Worm (Caenorhabditis elegans) whole organism, midembryonic: ENCODE results near the gene Y19D2B.2.
"Not testable (repeated sequence)": the region's sequence is repeated elsewhere in the genome, so short reads cannot be mapped to it uniquely, and the experiment has no call there.

Experiments used
- T22C8.4 ChIP-seq: fragments of 200-800 bp; sonication (Bioruptor generic); IDR thresholded peaks from 2 replicates; pipeline ENCODE4 v1.3.6; 2022; ENCODE audit warnings: missing genetic modification characterization, missing compliant biosample characterization
- cog-1 ChIP-seq: sonication (generic microtip); optimal IDR thresholded peaks from 2 replicates; lab custom pipeline; 2016; ENCODE audit warnings: missing genetic modification characterization, missing compliant biosample characterization
- flt-1 ChIP-seq: fragments of 200-800 bp; sonication (Bioruptor generic); IDR thresholded peaks from 2 replicates; pipeline ENCODE4 v1.3.6; 2022; ENCODE audit warnings: missing genetic modification characterization, missing compliant biosample characterization
- klf-2 ChIP-seq: fragments of 200-800 bp; sonication (Bioruptor generic); conservative IDR thresholded peaks from 2 replicates; pipeline ENCODE4 v1.3.6; 2022; ENCODE audit warnings: missing genetic modification reagents, missing genetic modification characterization, missing compliant biosample characterization
- med-1 ChIP-seq: sonication (generic microtip); optimal IDR thresholded peaks from 2 replicates; lab custom pipeline; 2017; ENCODE audit warnings: missing genetic modification characterization, mild to moderate bottlenecking, missing compliant biosample characterization, antibody characterized with exemption, missing genetic modification reagents; ENCODE audit not compliant: insufficient read depth
- ref-1 ChIP-seq: fragments of 200-800 bp; sonication (Bioruptor generic); conservative IDR thresholded peaks from 2 replicates; pipeline ENCODE4 v1.3.6; 2022; ENCODE audit warnings: missing genetic modification reagents, missing genetic modification characterization, missing compliant biosample characterization
- tab-1 ChIP-seq: fragments of 200-800 bp; sonication (Bioruptor generic); IDR thresholded peaks from 2 replicates; pipeline ENCODE4 v1.3.6; 2022; ENCODE audit warnings: missing genetic modification characterization, missing compliant biosample characterization
- ztf-23 ChIP-seq: fragments of 200-800 bp; sonication (Bioruptor generic); IDR thresholded peaks from 2 replicates; pipeline ENCODE4 v1.3.6; 2022; ENCODE audit warnings: missing genetic modification reagents, missing genetic modification characterization, missing compliant biosample characterization
- ztf-29 ChIP-seq: fragments of 200-800 bp; sonication (Bioruptor generic); IDR thresholded peaks from 2 replicates; pipeline ENCODE4 v1.3.6; 2022; ENCODE audit warnings: missing genetic modification reagents, missing genetic modification characterization, missing compliant biosample characterization

Y19D2B.2 gene

DNA sequence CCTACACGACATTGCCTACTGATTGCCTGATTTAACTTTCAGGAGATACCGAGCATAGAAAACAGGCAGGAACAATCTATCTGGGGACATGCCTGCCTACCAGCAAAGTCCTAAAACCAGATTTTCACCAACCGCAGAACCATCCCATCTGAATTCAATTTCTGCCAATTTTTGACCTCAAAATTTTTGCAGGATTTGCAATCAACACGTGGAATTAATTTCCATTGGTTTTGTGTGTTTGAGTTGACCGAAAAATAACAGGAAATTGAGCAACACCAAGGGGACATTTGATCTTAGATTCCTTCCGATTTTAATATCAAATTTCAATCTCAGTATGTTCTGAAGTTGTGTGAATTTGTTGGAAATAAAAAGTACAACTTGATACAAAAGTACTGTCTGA, 25.1 kb upstream of the Y19D2B.2 start:
- no peak for TF ChIP-seq ztf-23 (GFP tag; lab: Robert Waterston, UW)
- TF ChIP-seq ztf-29: no peak
- no peak for TF ChIP-seq klf-2 (GFP tag; lab: Robert Waterston, UW)
- TF ChIP-seq med-1: no peak
- TF ChIP-seq tab-1 (GFP tag; lab: Robert Waterston, UW): no peak
- TF ChIP-seq cog-1: no peak
- no peak for TF ChIP-seq flt-1 (GFP tag; lab: Robert Waterston, UW)

DNA sequence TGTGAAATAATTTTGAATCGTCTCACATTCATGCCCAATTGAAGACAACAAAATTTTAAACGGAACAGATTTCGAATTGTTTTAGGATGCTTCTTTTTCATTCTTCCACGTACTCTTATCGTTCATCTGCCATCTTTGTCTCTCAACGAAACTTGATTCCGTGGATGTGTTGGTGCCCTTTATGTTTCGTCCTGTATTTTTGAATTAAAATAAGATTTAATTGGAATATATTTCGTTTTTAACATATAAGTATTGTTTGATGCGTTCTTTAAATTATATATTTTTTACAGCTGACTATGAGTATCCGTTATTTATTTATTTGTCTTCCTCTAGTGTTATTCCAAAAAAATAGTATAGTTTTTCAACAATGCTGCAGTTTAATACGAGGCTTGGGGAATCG, 21.9 kb upstream of the Y19D2B.2 start, which contains the start of gene gly-1:
TSS of gene gly-1 (minus strand) at position 101 of the 400 bp plus-strand sequence.
- TF ChIP-seq T22C8.4 (GFP tag; lab: Robert Waterston, UW) (no peak), cog-1 (no peak), ztf-29 (no peak), med-1 (no peak), klf-2 (GFP tag; lab: Robert Waterston, UW) (no peak), ztf-23 (GFP tag; lab: Robert Waterston, UW) (no peak), tab-1 (GFP tag; lab: Robert Waterston, UW) (no peak), ref-1 (no peak), flt-1 (GFP tag; lab: Robert Waterston, UW) (no peak)

- TF ChIP-seq ztf-23, tab-1, klf-2 (GFP tag; lab: Robert Waterston, UW): not testable (repeated sequence)
Observed at ce11 chrII:10904379-10904778, 19.7 kb upstream of the Y19D2B.2 start, which contains the start of gene sra-12. sra-12 (minus strand) TSS chrII:10904479.

ce11 chrII:10910219-10910618, 13.8 kb upstream of the Y19D2B.2 start, which contains the start of gene sra-11:
sra-11 (minus strand) TSS chrII:10910319.
- TF ChIP-seq T22C8.4 (GFP tag; lab: Robert Waterston, UW): no peak
- no peak for TF ChIP-seq tab-1 (GFP tag; lab: Robert Waterston, UW)
- no peak for TF ChIP-seq cog-1

DNA sequence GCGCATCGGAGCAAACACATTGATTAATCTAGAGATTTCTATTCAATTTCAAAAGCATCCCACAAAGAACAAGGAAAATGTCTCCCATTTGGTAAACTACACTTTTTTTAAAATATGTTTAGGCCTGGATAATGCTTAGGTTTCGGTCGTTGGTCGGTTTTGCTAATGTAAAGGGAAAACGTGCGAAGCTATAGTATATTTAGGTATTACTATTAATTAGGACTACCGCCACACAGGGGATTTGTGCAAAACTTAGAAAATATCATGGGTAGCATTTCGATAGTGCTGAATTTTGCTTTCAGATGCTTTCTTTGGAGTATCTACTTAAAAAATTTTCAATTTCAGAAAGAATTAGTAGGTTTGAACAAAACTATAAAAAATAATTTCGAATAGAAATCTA, 11.1 kb upstream of the Y19D2B.2 start:
- TF ChIP-seq ztf-29 (no peak), cog-1 (no peak), T22C8.4 (GFP tag; lab: Robert Waterston, UW) (no peak), tab-1 (GFP tag; lab: Robert Waterston, UW) (no peak), med-1 (no peak), ref-1 (no peak), klf-2 (GFP tag; lab: Robert Waterston, UW) (no peak), flt-1 (GFP tag; lab: Robert Waterston, UW) (no peak), ztf-23 (GFP tag; lab: Robert Waterston, UW) (no peak)

ce11 chrII:10914366-10914765, 9.7 kb upstream of the Y19D2B.2 start, which contains the start of gene F44F4.15:
F44F4.15 (plus strand) TSS chrII:10914666.
- TF ChIP-seq klf-2 (GFP tag; lab: Robert Waterston, UW): no peak
- TF ChIP-seq ztf-23 (GFP tag; lab: Robert Waterston, UW): no peak
- no peak for TF ChIP-seq ztf-29
- TF ChIP-seq med-1: no peak
- no peak for TF ChIP-seq T22C8.4 (GFP tag; lab: Robert Waterston, UW)
- TF ChIP-seq ref-1: no peak
- TF ChIP-seq cog-1: no peak
- no peak for TF ChIP-seq tab-1 (GFP tag; lab: Robert Waterston, UW)
- no peak for TF ChIP-seq flt-1 (GFP tag; lab: Robert Waterston, UW)

DNA sequence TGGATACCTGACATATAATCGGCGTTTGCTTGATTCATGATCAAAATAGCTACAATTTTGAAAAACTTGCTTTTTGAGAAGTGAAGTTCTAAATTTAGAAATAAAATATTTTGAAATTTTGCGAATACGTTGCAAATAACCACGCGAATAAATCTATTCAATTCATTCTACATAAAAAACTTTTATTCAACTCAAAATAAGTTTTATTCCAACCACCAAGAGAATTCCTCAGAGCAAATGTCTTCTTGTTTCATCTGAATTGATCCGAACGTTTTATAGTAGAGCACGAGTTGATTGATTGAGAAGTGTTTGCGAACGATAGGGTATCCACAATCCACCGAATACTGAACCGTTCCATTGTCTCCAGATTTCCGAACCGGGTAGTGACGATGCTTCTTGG, 8.3 kb upstream of the Y19D2B.2 start, which contains the start of gene F44F4.9:
TSS of gene F44F4.9 (minus strand) at position 101 of the 400 bp plus-strand sequence.
- TF ChIP-seq klf-2 (GFP tag; lab: Robert Waterston, UW): no peak
- TF ChIP-seq ztf-29: no peak
- no peak for TF ChIP-seq cog-1
- no peak for TF ChIP-seq ztf-23 (GFP tag; lab: Robert Waterston, UW)
- no peak for TF ChIP-seq T22C8.4 (GFP tag; lab: Robert Waterston, UW)
- no peak for TF ChIP-seq ref-1
- TF ChIP-seq flt-1 (GFP tag; lab: Robert Waterston, UW): no peak
- no peak for TF ChIP-seq tab-1 (GFP tag; lab: Robert Waterston, UW)
- no peak for TF ChIP-seq med-1

DNA sequence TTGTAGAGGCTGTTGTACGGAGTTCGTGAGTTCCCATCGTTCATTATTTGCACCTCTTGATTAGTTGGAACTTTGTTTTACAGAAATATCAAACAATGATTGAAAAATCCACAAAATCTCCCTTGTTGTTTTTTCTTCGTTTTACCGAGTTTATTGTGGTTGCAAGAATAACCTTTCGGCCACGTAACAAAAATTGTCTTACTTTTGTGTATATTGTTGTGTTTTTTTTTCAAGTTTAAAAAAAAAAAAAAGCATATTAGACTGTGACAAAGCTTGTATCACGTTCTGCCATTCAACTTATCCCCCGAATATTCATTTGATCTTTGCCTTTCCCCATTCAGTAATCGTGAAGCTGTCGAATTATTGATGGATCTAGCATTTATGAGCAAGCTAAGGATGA, 6.9 kb upstream of the Y19D2B.2 start, which contains the start of gene F44F4.10:
TSS of gene F44F4.10 (minus strand) at position 101 of the 400 bp plus-strand sequence.
- TF ChIP-seq ztf-29 (no peak), ref-1 (no peak), cog-1 (no peak), tab-1 (GFP tag; lab: Robert Waterston, UW) (no peak), med-1 (no peak)

- no peak for TF ChIP-seq T22C8.4 (GFP tag; lab: Robert Waterston, UW)
- no peak for TF ChIP-seq ref-1
- TF ChIP-seq flt-1 (GFP tag; lab: Robert Waterston, UW): no peak
- TF ChIP-seq klf-2 (GFP tag; lab: Robert Waterston, UW): no peak
- no peak for TF ChIP-seq ztf-23 (GFP tag; lab: Robert Waterston, UW)
- no peak for TF ChIP-seq cog-1
- TF ChIP-seq med-1: no peak
- no peak for TF ChIP-seq tab-1 (GFP tag; lab: Robert Waterston, UW)
- TF ChIP-seq ztf-29: no peak
Observed at ce11 chrII:10918293-10918756, 5.7 kb upstream of the Y19D2B.2 start, which contains the start of gene tba-4. tba-4 (plus strand) TSS chrII:10918706.

- not testable (repeated sequence) for TF ChIP-seq ztf-23 (GFP tag; lab: Robert Waterston, UW); med-1; flt-1 (GFP tag; lab: Robert Waterston, UW)
Observed at ce11 chrII:10922874-10923273, 1.2 kb upstream of the Y19D2B.2 start, which contains the start of gene Y19D2B.1. Y19D2B.1 (minus strand) TSS chrII:10922974.

ce11 chrII:10924669-10925068, 621 bp downstream of the Y19D2B.2 start:
- no peak for TF ChIP-seq tab-1 (GFP tag; lab: Robert Waterston, UW)
- TF ChIP-seq med-1: no peak
- TF ChIP-seq klf-2 (GFP tag; lab: Robert Waterston, UW): no peak
- TF ChIP-seq ref-1: no peak
- no peak for TF ChIP-seq flt-1 (GFP tag; lab: Robert Waterston, UW)
- no peak for TF ChIP-seq ztf-29
